Worm (Caenorhabditis elegans) whole organism, young adult: ENCODE results near the gene F58H1.6.
A peak's percentile ranks its signal among the peaks of the same experiment; 100 is the strongest.

ENCODE experiments used
- B0035.1 ChIP-seq: sonication (generic microtip); optimal IDR thresholded peaks from 2 replicates; lab custom pipeline; 2016; ENCODE audit warnings: missing genetic modification characterization, mild to moderate bottlenecking, missing compliant biosample characterization, missing genotype, missing genetic modification reagents
- D2030.7 ChIP-seq: fragments of 200-800 bp; sonication (Bioruptor generic); IDR thresholded peaks from 2 replicates; pipeline ENCODE4 v1.3.6; 2022; ENCODE audit warnings: missing genetic modification reagents, missing genetic modification characterization, missing compliant biosample characterization
- F10E7.11 ChIP-seq: sonication (generic microtip); optimal IDR thresholded peaks from 2 replicates; lab custom pipeline; 2017; ENCODE audit warnings: mild to moderate bottlenecking, missing genetic modification characterization, moderate library complexity, missing compliant biosample characterization
- F33H1.4 ChIP-seq: fragments of 200-800 bp; sonication (Bioruptor generic); IDR thresholded peaks from 2 replicates; pipeline ENCODE4 v1.3.6; 2022; ENCODE audit warnings: missing genetic modification reagents, missing genetic modification characterization, missing compliant biosample characterization
- F39B2.1 ChIP-seq: fragments of 200-800 bp; sonication (Bioruptor generic); IDR thresholded peaks from 2 replicates; pipeline ENCODE4 v1.3.6; 2022; ENCODE audit warnings: missing genetic modification reagents, missing genetic modification characterization, missing compliant biosample characterization
- F49E8.2 ChIP-seq: sonication (generic microtip); optimal IDR thresholded peaks from 3 replicates; lab custom pipeline; 2017; ENCODE audit warnings: missing genetic modification characterization, mild to moderate bottlenecking, missing compliant biosample characterization, antibody characterized with exemption, moderate library complexity; ENCODE audit not compliant: insufficient read depth
- F52B5.7 ChIP-seq: sonication (generic microtip); optimal IDR thresholded peaks from 2 replicates; lab custom pipeline; 2016; ENCODE audit warnings: mild to moderate bottlenecking, missing genetic modification characterization, missing compliant biosample characterization
- F57A8.1 ChIP-seq: fragments of 200-800 bp; sonication (Bioruptor generic); optimal IDR thresholded peaks from 2 replicates; lab custom pipeline; 2018; ENCODE audit warnings: mild to moderate bottlenecking, missing genetic modification characterization, moderate library complexity, missing compliant biosample characterization
- T07F8.4 ChIP-seq: sonication (generic microtip); optimal IDR thresholded peaks from 2 replicates; lab custom pipeline; 2016; ENCODE audit warnings: mild to moderate bottlenecking, missing genetic modification characterization, moderate library complexity, missing compliant biosample characterization
- Y53G8AR.9 ChIP-seq: fragments of 200-800 bp; sonication (Bioruptor generic); conservative IDR thresholded peaks from 2 replicates; pipeline ENCODE4 v1.3.6; 2022; ENCODE audit warnings: missing genetic modification reagents, missing genetic modification characterization, missing compliant biosample characterization
- ZK185.1 ChIP-seq: sonication (generic microtip); optimal IDR thresholded peaks from 2 replicates; lab custom pipeline; 2016; ENCODE audit warnings: mild to moderate bottlenecking, missing genetic modification characterization, missing compliant biosample characterization; ENCODE audit not compliant: poor library complexity, severe bottlenecking
- aptf-2 ChIP-seq: fragments of 200-800 bp; sonication (Bioruptor generic); conservative IDR thresholded peaks from 2 replicates; pipeline ENCODE4 v1.3.6; 2022; ENCODE audit warnings: missing genetic modification reagents, missing genetic modification characterization, missing compliant biosample characterization
- athp-1 ChIP-seq: sonication (generic microtip); optimal IDR thresholded peaks from 2 replicates; lab custom pipeline; 2017; ENCODE audit warnings: mild to moderate bottlenecking, missing genetic modification characterization, missing compliant biosample characterization
- attf-3 ChIP-seq: fragments of 200-800 bp; sonication (Bioruptor generic); conservative IDR thresholded peaks from 2 replicates; pipeline ENCODE4 v1.3.6; 2022; ENCODE audit warnings: missing genetic modification reagents, missing genetic modification characterization, missing compliant biosample characterization
- attf-5 ChIP-seq: fragments of 200-800 bp; sonication (Bioruptor generic); optimal IDR thresholded peaks from 2 replicates; lab custom pipeline; 2018; ENCODE audit warnings: mild to moderate bottlenecking, missing genetic modification characterization, missing compliant biosample characterization
- bed-1 ChIP-seq: fragments of 200-800 bp; sonication (Bioruptor generic); IDR thresholded peaks from 2 replicates; pipeline ENCODE4 v1.3.6; 2022; ENCODE audit warnings: missing genetic modification reagents, missing genetic modification characterization, missing compliant biosample characterization
- bed-2 ChIP-seq: fragments of 200-800 bp; sonication (Bioruptor generic); IDR thresholded peaks from 2 replicates; pipeline ENCODE4 v1.3.6; 2022; ENCODE audit warnings: missing genetic modification reagents, missing genetic modification characterization, missing compliant biosample characterization
- cebp-1 ChIP-seq, 2 experiments: fragments of 200-800 bp in 1 of 2; sonication (Bioruptor generic) in 1 of 2; sonication (generic microtip) in 1 of 2; IDR thresholded peaks in 1 of 2; optimal IDR thresholded peaks in 1 of 2; 2 replicates each; pipeline versions ENCODE4 v1.3.6 to Lab custom; 2017 to 2022; ENCODE audit warnings: missing compliant biosample characterization in 2 of 2, missing genetic modification characterization in 2 of 2, mild to moderate bottlenecking in 1 of 2, missing genetic modification reagents in 1 of 2, moderate library complexity in 1 of 2
- ceh-100 ChIP-seq: fragments of 200-800 bp; sonication (Bioruptor generic); IDR thresholded peaks from 2 replicates; pipeline ENCODE4 v1.3.6; 2022; ENCODE audit warnings: missing genetic modification reagents, missing genetic modification characterization, missing compliant biosample characterization
- ceh-40 ChIP-seq: fragments of 200-800 bp; sonication (Bioruptor generic); IDR thresholded peaks from 2 replicates; pipeline ENCODE4 v1.3.6; 2022; ENCODE audit warnings: missing genetic modification characterization, missing compliant biosample characterization
- dpff-1 ChIP-seq: sonication (generic microtip); optimal IDR thresholded peaks from 2 replicates; lab custom pipeline; 2017; ENCODE audit warnings: mild to moderate bottlenecking, missing genetic modification characterization, missing compliant biosample characterization
- dpl-1 ChIP-seq: fragments of 150-350 bp; optimal IDR thresholded peaks from 2 replicates; lab custom pipeline; 2014; ENCODE audit warnings: missing biosample characterization, missing genetic modification reagents, missing genetic modification characterization
- efl-1 ChIP-seq: fragments of 150-350 bp; optimal IDR thresholded peaks from 2 replicates; lab custom pipeline; 2014; ENCODE audit warnings: missing biosample characterization, missing genetic modification reagents, missing genetic modification characterization
- lin-35 ChIP-seq, 3 experiments: fragments of 150-350 bp in 2 of 3; sonication (generic microtip) in 1 of 3; optimal IDR thresholded peaks; 2 replicates each; lab custom pipeline; 2014 to 2018; ENCODE audit warnings: missing biosample characterization in 3 of 3, missing genetic modification characterization in 3 of 3, missing genetic modification reagents in 3 of 3
- lin-40 ChIP-seq: sonication (generic microtip); optimal IDR thresholded peaks from 2 replicates; lab custom pipeline; 2016; ENCODE audit warnings: missing genetic modification characterization, mild to moderate bottlenecking, missing compliant biosample characterization, missing genotype, missing genetic modification reagents
- lin-54 ChIP-seq: fragments of 200-800 bp; sonication (Bioruptor generic); optimal IDR thresholded peaks from 2 replicates; lab custom pipeline; 2018; ENCODE audit warnings: mild to moderate bottlenecking, missing genetic modification characterization, missing compliant biosample characterization
- madf-3 ChIP-seq: fragments of 200-800 bp; sonication (Bioruptor generic); IDR thresholded peaks from 2 replicates; pipeline ENCODE4 v1.3.6; 2022; ENCODE audit warnings: missing genetic modification reagents, missing genetic modification characterization, missing compliant biosample characterization
- madf-8 ChIP-seq: fragments of 200-800 bp; sonication (Bioruptor generic); conservative IDR thresholded peaks from 2 replicates; pipeline ENCODE4 v1.3.6; 2022; ENCODE audit warnings: missing genetic modification reagents, missing genetic modification characterization, missing compliant biosample characterization
- mcd-1 ChIP-seq: fragments of 200-800 bp; sonication (Bioruptor generic); IDR thresholded peaks from 2 replicates; pipeline ENCODE4 v1.3.6; 2022; ENCODE audit warnings: missing genetic modification reagents, missing genetic modification characterization, missing compliant biosample characterization
- mes-4 ChIP-seq: sonication (generic microtip); optimal IDR thresholded peaks from 2 replicates; lab custom pipeline; 2016; ENCODE audit warnings: missing genotype, missing genetic modification characterization, missing compliant biosample characterization
- nfyb-1 ChIP-seq: fragments of 200-800 bp; sonication (Bioruptor generic); IDR thresholded peaks from 2 replicates; pipeline ENCODE4 v1.3.6; 2022; ENCODE audit warnings: missing genetic modification reagents, missing genetic modification characterization, missing compliant biosample characterization
- nhr-27 ChIP-seq: fragments of 200-800 bp; sonication (Bioruptor generic); optimal IDR thresholded peaks from 2 replicates; lab custom pipeline; 2018; ENCODE audit warnings: mild to moderate bottlenecking, missing genetic modification characterization, moderate library complexity, missing compliant biosample characterization
- nhr-80 ChIP-seq: sonication (generic microtip); optimal IDR thresholded peaks from 2 replicates; lab custom pipeline; 2016; ENCODE audit warnings: missing genetic modification characterization, missing compliant biosample characterization
- rec-8 ChIP-seq, 2 experiments: sonication (generic microtip); optimal IDR thresholded peaks; 2 replicates each; lab custom pipeline; 2016; ENCODE audit warnings: mild to moderate bottlenecking in 2 of 2, missing genetic modification characterization in 2 of 2, missing genetic modification reagents in 2 of 2, missing genotype in 2 of 2, missing biosample characterization in 1 of 2, missing compliant biosample characterization in 1 of 2, moderate library complexity in 1 of 2
- snpc-1.1 ChIP-seq: sonication (generic microtip); optimal IDR thresholded peaks from 2 replicates; lab custom pipeline; 2017; ENCODE audit warnings: missing genetic modification characterization, mild to moderate bottlenecking, missing compliant biosample characterization, antibody characterized with exemption, moderate library complexity, missing genotype, missing genetic modification reagents; ENCODE audit not compliant: insufficient read depth
- snpc-4 ChIP-seq, 5 experiments: fragments of 150-350 bp in 1 of 5; sonication (generic microtip) in 4 of 5; optimal IDR thresholded peaks; 2 replicates each; lab custom pipeline; 2014 to 2018; ENCODE audit warnings: missing genetic modification characterization in 5 of 5, missing biosample characterization in 3 of 5, antibody characterized with exemption in 2 of 5, mild to moderate bottlenecking in 2 of 5, missing compliant biosample characterization in 2 of 5, missing genotype in 2 of 5, moderate library complexity in 2 of 5, missing genetic modification reagents in 1 of 5
- sptf-2 ChIP-seq: fragments of 200-800 bp; sonication (Bioruptor generic); optimal IDR thresholded peaks from 2 replicates; lab custom pipeline; 2018; ENCODE audit warnings: mild to moderate bottlenecking, missing genetic modification characterization, missing compliant biosample characterization
- tbp1 ChIP-seq: fragments of 200-800 bp; sonication (Bioruptor generic); optimal IDR thresholded peaks from 2 replicates; lab custom pipeline; 2018; ENCODE audit warnings: mild to moderate bottlenecking, missing genetic modification characterization, missing compliant biosample characterization
- tbx-9 ChIP-seq: sonication (generic microtip); optimal IDR thresholded peaks from 2 replicates; lab custom pipeline; 2016; ENCODE audit warnings: borderline replicate concordance, missing genetic modification characterization, inconsistent platforms, missing compliant biosample characterization
- zfh-2 ChIP-seq: fragments of 200-800 bp; sonication (Bioruptor generic); conservative IDR thresholded peaks from 2 replicates; pipeline ENCODE4 v1.3.6; 2022; ENCODE audit warnings: missing genetic modification reagents, missing genetic modification characterization, missing compliant biosample characterization

Gene F58H1.6

ce11 chrV:11979673-11980561 lies 37.5 kb downstream of the F58H1.6 start, which contains the start of gene snr-4 (continued):
- TF ChIP-seq nhr-27 (tag; lab: Kevin White, UChicago) (no peak), tbx-9 (tag; lab: Kevin White, UChicago) (no peak), aptf-2 (GFP tag; lab: Robert Waterston, UW) (peak; percentile 78), bed-1 (GFP tag; lab: Robert Waterston, UW) (no peak), bed-2 (GFP tag; lab: Robert Waterston, UW) (peak; percentile 79; the same call in 1 of the 2 replicates)

ce11 chrV:11982309-11982708 lies 39.9 kb downstream of the F58H1.6 start, which contains the start of gene rpt-1:
TSS of gene rpt-1 (minus strand) at chrV:11982397.
- TF ChIP-seq ceh-40 (GFP tag; lab: Robert Waterston, UW): no peak
- no peak for TF ChIP-seq attf-3 (GFP tag; lab: Robert Waterston, UW)
- TF ChIP-seq zfh-2 (GFP tag; lab: Robert Waterston, UW): no peak
- TF ChIP-seq nhr-80 (tag; lab: Kevin White, UChicago): peak; percentile 9
- 0 out of 2 replicates have a peak, but pooled peaks have one; percentile 10 for TF ChIP-seq D2030.7 (GFP tag; lab: Robert Waterston, UW)
- peak; percentile 68 for TF ChIP-seq efl-1 (GFP tag; lab: Kevin White, UChicago)
- no peak for TF ChIP-seq Y53G8AR.9 (GFP tag; lab: Robert Waterston, UW)
- 0 out of 2 replicates have a peak, but pooled peaks have one; percentile 10 for TF ChIP-seq madf-8 (GFP tag; lab: Robert Waterston, UW)
- TF ChIP-seq F57A8.1: no peak
- TF ChIP-seq snpc-4 (GFP tag; optimal IDR thresholded peaks at IDR 0.05; lab: Kevin White, UChicago): no peak
- TF ChIP-seq snpc-4 (tag; optimal IDR thresholded peaks at IDR 0.05; lab: Kevin White, UChicago): peak; percentile 53 to 85 (median 81)
- TF ChIP-seq T07F8.4 (tag; lab: Kevin White, UChicago): no peak
- TF ChIP-seq mes-4 (tag; lab: Kevin White, UChicago): no peak
- peak in 1 of 3 experiments; percentile 62 for TF ChIP-seq lin-35 (GFP tag; optimal IDR thresholded peaks at IDR 0.05; lab: Kevin White, UChicago)
- no peak for TF ChIP-seq sptf-2 (GFP tag; lab: Kevin White, UChicago)
- TF ChIP-seq B0035.1: no peak
- no peak for TF ChIP-seq F52B5.7 (tag; lab: Kevin White, UChicago)
- peak; percentile 81 for TF ChIP-seq mcd-1 (GFP tag; lab: Robert Waterston, UW)
- TF ChIP-seq dpff-1 (tag; lab: Kevin White, UChicago): no peak
- peak; percentile 23 for TF ChIP-seq tbp1
- TF ChIP-seq F33H1.4 (GFP tag; lab: Robert Waterston, UW): 0 out of 2 replicates have a peak, but pooled peaks have one; percentile 19
- TF ChIP-seq nhr-27 (tag; lab: Kevin White, UChicago): no peak
- TF ChIP-seq ZK185.1 (tag; lab: Kevin White, UChicago): no peak
- TF ChIP-seq lin-40: peak; percentile 16
- peak; percentile 51 for TF ChIP-seq F49E8.2 (tag; lab: Kevin White, UChicago)
- no peak for TF ChIP-seq rec-8 (tag; optimal IDR thresholded peaks at IDR 0.05; lab: Kevin White, UChicago)
- TF ChIP-seq cebp-1 (GFP tag; IDR thresholded peaks at IDR 0.05; lab: Robert Waterston, UW): no peak
- peak; percentile 31 for TF ChIP-seq cebp-1 (tag; optimal IDR thresholded peaks at IDR 0.05; lab: Kevin White, UChicago)
- no peak for TF ChIP-seq athp-1 (tag; lab: Kevin White, UChicago)
- peak; percentile 66 for TF ChIP-seq attf-5
- no peak for TF ChIP-seq nfyb-1 (GFP tag; lab: Robert Waterston, UW)
- TF ChIP-seq ceh-100 (GFP tag; lab: Robert Waterston, UW): peak; percentile 68
- TF ChIP-seq F10E7.11: no peak
- peak; percentile 68 for TF ChIP-seq lin-54 (GFP tag; lab: Kevin White, UChicago)
- peak; percentile 98 for TF ChIP-seq madf-3 (GFP tag; lab: Robert Waterston, UW)
- peak; percentile 67 for TF ChIP-seq dpl-1 (GFP tag; lab: Kevin White, UChicago)
- peak; percentile 50 for TF ChIP-seq snpc-1.1 (tag; lab: Kevin White, UChicago)
- TF ChIP-seq F39B2.1 (GFP tag; lab: Robert Waterston, UW): no peak
